Fruit fly (Drosophila melanogaster) whole organism, wandering third instar larva: ENCODE data around the gene CG8833.

Source experiments
- Abd-B ChIP-seq: fragments of >200 bp; optimal IDR thresholded peaks from 2 replicates; lab custom pipeline; 2017; ENCODE audit warnings: missing biosample characterization, missing genetic modification characterization
- CrebA ChIP-seq: fragments of 200-800 bp; sonication (Bioruptor generic); optimal IDR thresholded peaks from 2 replicates; lab custom pipeline; 2016; ENCODE audit warnings: missing biosample characterization, mild to moderate bottlenecking, missing genetic modification characterization, borderline replicate concordance
- Dfd ChIP-seq: fragments of >200 bp; optimal IDR thresholded peaks from 2 replicates; lab custom pipeline; 2017; ENCODE audit warnings: missing biosample characterization, missing genetic modification characterization
- Dif ChIP-seq: fragments of 200-275, 200-300 bp; sonication (Bioruptor generic); optimal IDR thresholded peaks from 2 replicates; lab custom pipeline; 2018; ENCODE audit warnings: missing biosample characterization, missing genetic modification characterization; ENCODE audit not compliant: partially characterized antibody
- GATAd ChIP-seq: sonication (Bioruptor generic); optimal IDR thresholded peaks from 2 replicates; lab custom pipeline; 2016; ENCODE audit warnings: missing biosample characterization, missing genetic modification characterization
- HLH106 ChIP-seq: fragments of 200-800 bp; optimal IDR thresholded peaks from 3 replicates; lab custom pipeline; 2019; ENCODE audit warnings: missing biosample characterization, mild to moderate bottlenecking, missing genetic modification characterization, moderate library complexity
- Hr78 ChIP-seq: fragments of >200 bp; optimal IDR thresholded peaks from 2 replicates; lab custom pipeline; 2017; ENCODE audit warnings: missing biosample characterization, missing genetic modification characterization
- Jra ChIP-seq: sonication (Bioruptor generic); optimal IDR thresholded peaks from 2 replicates; lab custom pipeline; 2016; ENCODE audit warnings: missing biosample characterization, missing genetic modification characterization
- Mio ChIP-seq: sonication (Bioruptor generic); optimal IDR thresholded peaks from 2 replicates; lab custom pipeline; 2016; ENCODE audit warnings: missing biosample characterization, missing genetic modification characterization
- Myc ChIP-seq: fragments of >200 bp; optimal IDR thresholded peaks from 2 replicates; lab custom pipeline; 2017
- N ChIP-seq: fragments of >200 bp; optimal IDR thresholded peaks from 2 replicates; lab custom pipeline; 2018; ENCODE audit warnings: missing biosample characterization, missing external identifiers, missing genetic modification characterization
- OdsH ChIP-seq: fragments of 200-800 bp; sonication (Bioruptor generic); optimal IDR thresholded peaks from 2 replicates; lab custom pipeline; 2016; ENCODE audit warnings: missing biosample characterization, mild to moderate bottlenecking, missing genetic modification characterization
- Rel ChIP-seq, 2 experiments: fragments of 200-800 bp; sonication (Bioruptor generic) in 1 of 2; optimal IDR thresholded peaks; 2 replicates in 1 of 2; 3 replicates in 1 of 2; lab custom pipeline; 2016 to 2019; ENCODE audit warnings: mild to moderate bottlenecking in 2 of 2, missing biosample characterization in 2 of 2, missing genetic modification characterization in 2 of 2, moderate library complexity in 1 of 2
- Sp1 ChIP-seq: fragments of 200-800 bp; sonication (Bioruptor generic); optimal IDR thresholded peaks from 3 replicates; lab custom pipeline; 2019; ENCODE audit warnings: missing biosample characterization, mild to moderate bottlenecking, missing genetic modification characterization, moderate library complexity
- Vsx2 ChIP-seq: fragments of 200-300, 225-300 bp; sonication (Bioruptor generic); optimal IDR thresholded peaks from 2 replicates; lab custom pipeline; 2018; ENCODE audit warnings: missing biosample characterization, missing genetic modification characterization; ENCODE audit not compliant: partially characterized antibody
- br ChIP-seq: fragments of 200-800 bp; sonication (Bioruptor generic); optimal IDR thresholded peaks from 2 replicates; lab custom pipeline; 2016; ENCODE audit warnings: missing biosample characterization, missing genetic modification characterization
- brk ChIP-seq: fragments of 200-800 bp; sonication (Bioruptor generic); optimal IDR thresholded peaks from 2 replicates; lab custom pipeline; 2016; ENCODE audit warnings: missing biosample characterization, mild to moderate bottlenecking, missing genetic modification characterization
- dl ChIP-seq, 2 experiments: fragments of 175-275, 200-275 bp in 1 of 2; fragments of 200-275 bp in 1 of 2; sonication (Bioruptor generic); optimal IDR thresholded peaks; lab custom pipeline; 2018; ENCODE audit warnings: mild to moderate bottlenecking in 2 of 2, missing biosample characterization in 2 of 2, missing genetic modification characterization in 2 of 2, moderate library complexity in 2 of 2; ENCODE audit not compliant: partially characterized antibody in 2 of 2, insufficient read depth in 1 of 2
- dmrt93B ChIP-seq: fragments of 200-800 bp; sonication (Bioruptor generic); optimal IDR thresholded peaks from 2 replicates; lab custom pipeline; 2018; ENCODE audit warnings: missing biosample characterization, mild to moderate bottlenecking, missing genetic modification characterization
- dsf ChIP-seq: sonication (Bioruptor generic); optimal IDR thresholded peaks from 2 replicates; lab custom pipeline; 2016; ENCODE audit warnings: missing biosample characterization, missing genetic modification characterization, borderline replicate concordance
- ey ChIP-seq: fragments of 200-800 bp; sonication (Bioruptor generic); optimal IDR thresholded peaks from 2 replicates; lab custom pipeline; 2016; ENCODE audit warnings: missing biosample characterization, missing genetic modification characterization
- foxo ChIP-seq, 2 experiments: fragments of 200-800 bp; sonication (Bioruptor generic); optimal IDR thresholded peaks; 2 replicates in 1 of 2; 3 replicates in 1 of 2; lab custom pipeline; 2016 to 2017; ENCODE audit warnings: missing biosample characterization in 2 of 2, missing genetic modification characterization in 2 of 2
- fru ChIP-seq: fragments of 200-800 bp; sonication (Bioruptor generic); optimal IDR thresholded peaks from 3 replicates; lab custom pipeline; 2016; ENCODE audit warnings: missing biosample characterization, mild to moderate bottlenecking, missing genetic modification characterization
- h ChIP-seq: fragments of 200-800 bp; sonication (Bioruptor generic); optimal IDR thresholded peaks from 3 replicates; lab custom pipeline; 2016; ENCODE audit warnings: missing biosample characterization, mild to moderate bottlenecking, missing genetic modification characterization
- lola ChIP-seq: fragments of >200 bp; optimal IDR thresholded peaks from 2 replicates; lab custom pipeline; 2017; ENCODE audit warnings: missing biosample characterization, missing genetic modification characterization
- pan ChIP-seq: fragments of >200 bp; optimal IDR thresholded peaks from 2 replicates; lab custom pipeline; 2017
- psq ChIP-seq: fragments of 200-800 bp; sonication (Bioruptor generic); optimal IDR thresholded peaks from 3 replicates; lab custom pipeline; 2017; ENCODE audit warnings: missing biosample characterization, mild to moderate bottlenecking, missing genetic modification characterization, moderate library complexity
- rgr ChIP-seq: fragments of 200-800 bp; sonication (Bioruptor generic); optimal IDR thresholded peaks from 3 replicates; lab custom pipeline; 2016; ENCODE audit warnings: missing biosample characterization, mild to moderate bottlenecking, missing genetic modification characterization
- sage ChIP-seq: fragments of 200-800 bp; sonication (Bioruptor generic); optimal IDR thresholded peaks from 2 replicates; lab custom pipeline; 2016; ENCODE audit warnings: missing biosample characterization, mild to moderate bottlenecking, missing genetic modification characterization
- sv ChIP-seq: fragments of 200-800 bp; sonication (Bioruptor generic); optimal IDR thresholded peaks from 3 replicates; lab custom pipeline; 2016; ENCODE audit warnings: missing biosample characterization, missing genetic modification characterization
- tai ChIP-seq: sonication (Bioruptor generic); optimal IDR thresholded peaks from 2 replicates; lab custom pipeline; 2016; ENCODE audit warnings: missing biosample characterization, missing genetic modification characterization
- usp ChIP-seq: fragments of >200 bp; optimal IDR thresholded peaks from 2 replicates; lab custom pipeline; 2017; ENCODE audit warnings: missing biosample characterization, missing genetic modification characterization
- woc ChIP-seq: sonication (Bioruptor generic); optimal IDR thresholded peaks from 2 replicates; lab custom pipeline; 2016; ENCODE audit warnings: missing biosample characterization, mild to moderate bottlenecking, missing genetic modification characterization

Gene CG8833

DNA sequence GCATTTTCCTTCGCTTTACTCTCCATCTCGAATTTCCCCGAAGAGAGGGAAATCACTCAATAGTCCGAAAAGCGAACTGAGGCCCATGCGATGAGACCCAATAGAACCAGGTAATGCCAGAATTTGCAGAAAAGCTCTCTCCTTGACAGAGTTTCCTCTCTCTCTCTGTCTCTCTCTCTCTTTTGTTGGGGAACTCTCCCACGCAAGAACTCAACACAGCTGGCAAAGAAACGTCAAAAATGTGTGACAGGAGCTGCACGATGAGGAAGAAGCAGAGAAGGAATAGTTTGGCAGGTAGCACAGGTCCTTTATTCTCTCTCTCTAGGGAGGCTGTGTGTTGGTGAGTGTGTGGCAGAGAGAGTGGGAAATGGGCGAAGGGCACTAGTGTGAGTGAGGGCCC is 24.4 kb downstream of the CG8833 start:
- peak in 1 of 2 experiments; percentile 7 for TF ChIP-seq dl (GFP tag; optimal IDR thresholded peaks at IDR 0.05; lab: Kevin White, UChicago; ENCODE audit: insufficient read depth in 1 of 2, partially characterized antibody in 2 of 2)
- no peak for TF ChIP-seq fru (GFP tag; lab: Kevin White, UChicago)
- TF ChIP-seq, all 38 proteins: peak for 1

DNA sequence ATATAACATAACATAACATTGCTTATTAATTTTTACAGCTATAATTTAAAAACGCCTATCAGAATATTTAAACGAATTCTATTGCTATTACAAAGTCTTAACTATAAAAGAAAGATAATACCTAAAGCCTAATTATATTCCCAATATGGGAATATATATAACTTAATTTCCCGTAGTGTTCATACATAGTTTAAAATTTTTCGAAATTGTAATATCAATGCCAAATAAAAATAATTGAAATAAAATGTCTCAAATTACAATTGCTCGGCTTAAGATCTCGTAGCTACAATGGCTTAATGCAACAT is 24.8 kb downstream of the CG8833 start:
- TF ChIP-seq pan (lab: Kevin White, UChicago) (no peak), Sp1 (no peak), brk (no peak), br (no peak), psq (GFP tag; lab: Kevin White, UChicago) (no peak), Hr78 (GFP tag; lab: Kevin White, UChicago) (no peak), CrebA (GFP tag; lab: Kevin White, UChicago) (no peak), sv (GFP tag; lab: Kevin White, UChicago) (no peak), Dfd (GFP tag; lab: Kevin White, UChicago) (no peak), N (GFP tag; lab: Kevin White, UChicago) (no peak), Myc (lab: Kevin White, UChicago) (no peak), Dif (GFP tag; lab: Kevin White, UChicago) (no peak), Jra (GFP tag; lab: Kevin White, UChicago) (no peak), foxo (GFP tag; optimal IDR thresholded peaks at IDR 0.05; lab: Kevin White, UChicago) (no peak), HLH106 (tag; lab: Kevin White, UChicago) (no peak)

DNA sequence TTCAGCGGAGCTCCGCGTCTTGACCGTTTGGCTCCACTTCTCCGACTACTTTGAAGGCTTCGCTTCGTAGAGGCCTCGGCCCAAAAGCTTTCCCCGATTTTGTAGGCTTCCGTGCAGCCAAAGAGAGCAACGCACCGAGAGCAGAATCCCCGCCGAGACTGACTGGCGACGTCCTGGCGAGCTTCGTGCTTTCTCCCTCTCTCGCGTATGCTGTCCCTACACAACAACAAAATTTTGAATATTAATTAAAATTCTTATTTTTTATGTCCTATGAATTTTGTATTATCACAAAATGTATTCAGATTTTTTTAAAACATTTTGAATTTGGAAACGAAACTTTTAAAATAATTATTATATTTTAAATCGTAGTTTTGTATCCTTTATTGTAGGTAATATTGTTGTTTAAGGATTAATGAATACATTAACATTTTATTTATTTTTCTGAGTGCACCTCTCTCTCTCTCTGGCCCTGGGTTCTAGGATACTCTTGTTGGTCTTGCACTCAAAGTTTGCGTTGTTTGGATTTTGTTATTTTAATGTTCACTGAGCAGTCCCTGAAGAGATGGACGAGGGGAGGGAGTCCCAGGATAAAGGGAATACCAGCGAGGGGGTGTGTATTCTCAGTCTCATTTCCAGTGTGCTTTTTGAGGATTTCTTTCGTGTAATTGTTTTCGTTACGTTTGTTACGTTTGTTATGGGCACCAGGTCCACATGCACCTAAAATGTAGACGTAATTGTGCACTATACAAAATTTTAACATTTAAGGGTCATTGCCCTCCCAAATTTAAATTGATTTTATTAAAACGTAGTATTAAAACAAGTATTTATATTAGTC is 25.4 kb downstream of the CG8833 start, which contains the start of gene dysc:
Gene dysc (minus strand): TSS at position 51 of the 835 bp plus-strand sequence.
- TF ChIP-seq pan (lab: Kevin White, UChicago) (no peak), Sp1 (peak; percentile 11), Myc (lab: Kevin White, UChicago) (no peak)

DNA sequence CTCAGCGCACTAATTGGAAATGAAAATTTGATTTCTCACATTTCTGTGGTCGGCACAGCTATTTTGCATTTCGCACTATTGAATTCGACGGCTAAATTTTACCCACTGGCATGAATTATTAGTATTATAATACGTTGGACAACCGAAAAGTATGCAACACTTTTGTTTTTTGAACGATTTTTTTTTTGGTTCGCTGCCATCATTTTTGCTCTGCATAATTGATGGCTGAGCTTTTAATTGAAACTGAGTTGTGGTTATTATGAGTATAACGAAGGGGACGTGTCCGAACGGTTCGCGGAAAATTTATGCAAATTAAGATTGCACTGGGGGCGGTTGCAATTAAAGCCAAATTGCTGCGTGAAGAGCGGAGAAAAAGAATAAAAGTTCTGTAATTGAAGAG is 28.2 kb downstream of the CG8833 start:
- no peak for TF ChIP-seq pan (lab: Kevin White, UChicago)
- TF ChIP-seq N (GFP tag; lab: Kevin White, UChicago), result no peak
- TF ChIP-seq OdsH (GFP tag; lab: Kevin White, UChicago), result no peak
- TF ChIP-seq ey (GFP tag; lab: Kevin White, UChicago), result no peak
- no peak for TF ChIP-seq woc (GFP tag; lab: Kevin White, UChicago)
- TF ChIP-seq tai (GFP tag; lab: Kevin White, UChicago), result no peak
- TF ChIP-seq Abd-B, result no peak
- no peak for TF ChIP-seq Rel (GFP tag; optimal IDR thresholded peaks at IDR 0.05; lab: Kevin White, UChicago)
- TF ChIP-seq Rel (tag; optimal IDR thresholded peaks at IDR 0.05; lab: Kevin White, UChicago), result no peak
- TF ChIP-seq Myc (lab: Kevin White, UChicago), result peak; percentile 68
- peak; percentile 18 for TF ChIP-seq Vsx2 (GFP tag; lab: Kevin White, UChicago)

DNA sequence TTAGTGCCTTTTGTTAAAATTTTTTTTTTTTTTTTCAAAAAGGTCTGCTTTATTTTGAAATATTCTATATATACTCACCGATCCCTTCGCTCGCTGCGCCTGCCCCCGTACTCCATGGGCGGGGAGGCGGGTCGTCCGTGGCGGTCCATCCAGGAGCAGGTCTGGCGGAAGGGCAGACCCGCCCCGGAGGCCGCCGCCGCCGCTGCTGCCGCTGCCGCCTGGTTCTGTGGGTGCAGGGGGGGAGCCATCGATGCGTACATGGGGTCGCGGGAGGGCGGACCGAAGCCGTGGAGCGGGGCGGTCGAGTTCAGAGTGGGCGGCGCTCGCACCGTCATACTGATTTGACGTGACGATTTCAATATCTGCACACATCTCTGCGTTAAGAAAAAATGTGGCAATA is 41.7 kb downstream of the CG8833 start:
- TF ChIP-seq Dfd (GFP tag; lab: Kevin White, UChicago), result peak; percentile 82
- TF ChIP-seq woc (GFP tag; lab: Kevin White, UChicago), result no peak
- TF ChIP-seq Myc (lab: Kevin White, UChicago), result no peak
- no peak for TF ChIP-seq rgr (GFP tag; lab: Kevin White, UChicago)

DNA sequence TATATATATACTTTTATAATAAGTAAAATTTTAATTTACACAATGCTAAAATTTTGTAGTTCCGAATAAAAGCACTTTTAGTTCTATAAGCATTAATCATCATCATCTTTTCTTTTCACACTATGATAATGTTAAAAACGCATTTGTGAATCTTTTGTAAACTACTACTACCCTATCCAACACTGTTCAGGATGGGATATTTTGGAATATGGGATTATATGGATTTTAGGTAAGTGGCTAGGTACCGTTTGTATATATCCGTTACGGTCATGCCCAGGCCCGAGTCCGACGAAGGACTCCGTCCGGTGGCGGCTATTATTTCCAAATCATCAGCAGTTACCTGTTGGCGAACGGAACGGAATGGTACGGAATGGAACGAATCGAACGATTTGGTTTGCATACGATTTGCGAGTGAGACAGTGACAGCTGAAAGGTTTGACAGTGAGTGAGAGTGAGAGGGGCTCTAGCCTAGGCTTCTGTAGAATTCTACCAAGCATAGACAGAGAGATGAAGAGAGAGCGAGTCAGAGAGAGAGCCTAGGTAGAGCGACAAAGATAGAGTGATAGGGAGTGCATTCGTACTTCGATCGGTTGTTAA is 44.2 kb downstream of the CG8833 start:
- TF ChIP-seq sage (GFP tag; lab: Kevin White, UChicago) (no peak), ey (GFP tag; lab: Kevin White, UChicago) (no peak), OdsH (GFP tag; lab: Kevin White, UChicago) (no peak), usp (GFP tag; lab: Kevin White, UChicago) (no peak), lola (GFP tag; lab: Kevin White, UChicago) (no peak), Mio (GFP tag; lab: Kevin White, UChicago) (no peak), dl (GFP tag; optimal IDR thresholded peaks at IDR 0.05; lab: Kevin White, UChicago; ENCODE audit: insufficient read depth in 1 of 2, partially characterized antibody in 2 of 2) (no peak), Rel (GFP tag; optimal IDR thresholded peaks at IDR 0.05; lab: Kevin White, UChicago) (no peak), Rel (tag; optimal IDR thresholded peaks at IDR 0.05; lab: Kevin White, UChicago) (no peak), fru (GFP tag; lab: Kevin White, UChicago) (no peak), N (GFP tag; lab: Kevin White, UChicago) (no peak), h (GFP tag; lab: Kevin White, UChicago) (no peak), Sp1 (no peak), dmrt93B (GFP tag; lab: Kevin White, UChicago) (no peak), GATAd (GFP tag; lab: Kevin White, UChicago) (no peak), pan (lab: Kevin White, UChicago) (no peak), dsf (GFP tag; lab: Kevin White, UChicago) (no peak), Vsx2 (GFP tag; lab: Kevin White, UChicago) (no peak), brk (no peak), psq (GFP tag; lab: Kevin White, UChicago) (no peak), Jra (GFP tag; lab: Kevin White, UChicago) (no peak)
- TF ChIP-seq, all 38 proteins: peak for 0
